Fruit fly (Drosophila melanogaster): ENCODE measurements around the gene CG34338.

DNA sequence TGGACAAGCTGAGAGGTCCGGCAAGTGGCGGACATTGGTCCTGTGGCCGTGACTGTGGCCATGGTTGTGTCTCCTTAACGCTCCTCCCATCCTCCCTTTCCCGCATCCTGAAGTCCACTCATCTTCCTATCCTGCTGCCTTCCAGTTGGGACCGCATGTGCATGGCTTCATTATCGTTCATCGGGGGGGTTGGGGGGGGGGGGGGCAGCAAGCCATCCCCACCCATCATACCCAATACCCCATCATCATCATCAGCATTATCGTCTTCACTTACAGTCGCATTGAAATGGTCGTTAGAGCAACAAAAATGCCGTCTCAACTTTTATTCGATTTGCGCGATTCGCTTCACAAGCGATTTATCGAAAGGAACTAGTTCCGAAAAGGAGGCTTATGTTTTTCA, 22.2 kb upstream of the CG34338 start:
- TF ChIP-seq CG8478 (optimal IDR thresholded peaks at IDR 0.05) (no peak), CTCF (optimal IDR thresholded peaks at IDR 0.05) (no peak)

All from S2 (cell line).